Worm (Caenorhabditis elegans): Measurements from ENCODE around the gene sru-13.

Gene sru-13

ce11 chrIV:12522521-12522920, at the start of gene sru-13:
Gene sru-13, minus strand, starts transcription at chrIV:12522621.
- TF ChIP-seq ztf-23 (GFP tag; IDR thresholded peaks at IDR 0.05) (no peak), flt-1 (GFP tag; IDR thresholded peaks at IDR 0.05) (no peak), med-1 (GFP tag; optimal IDR thresholded peaks at IDR 0.05; ENCODE audit: insufficient read depth) (no peak), ref-1 (GFP tag; conservative IDR thresholded peaks at IDR 0.05) (no peak), klf-2 (GFP tag; conservative IDR thresholded peaks at IDR 0.05) (no peak), tab-1 (GFP tag; IDR thresholded peaks at IDR 0.05) (no peak), T22C8.4 (GFP tag; IDR thresholded peaks at IDR 0.05) (no peak), cog-1 (tag; optimal IDR thresholded peaks at IDR 0.05) (no peak)

ce11 chrIV:12571047-12571446, 48.6 kb upstream of the sru-13 start, which contains the start of gene K08E7.4:
Gene K08E7.4, minus strand, starts transcription at chrIV:12571147.
- TF ChIP-seq med-1 (GFP tag; optimal IDR thresholded peaks at IDR 0.05; ENCODE audit: insufficient read depth) (no peak), klf-2 (GFP tag; conservative IDR thresholded peaks at IDR 0.05) (no peak), ref-1 (GFP tag; conservative IDR thresholded peaks at IDR 0.05) (no peak), ztf-29 (GFP tag; IDR thresholded peaks at IDR 0.05) (no peak), cog-1 (tag; optimal IDR thresholded peaks at IDR 0.05) (no peak), flt-1 (GFP tag; IDR thresholded peaks at IDR 0.05) (no peak), tab-1 (GFP tag; IDR thresholded peaks at IDR 0.05) (no peak), ztf-23 (GFP tag; IDR thresholded peaks at IDR 0.05) (no peak)

- TF ChIP-seq cog-1 (tag; optimal IDR thresholded peaks at IDR 0.05) (no peak), klf-2 (GFP tag; conservative IDR thresholded peaks at IDR 0.05) (no peak), ref-1 (GFP tag; conservative IDR thresholded peaks at IDR 0.05) (no peak), ztf-23 (GFP tag; IDR thresholded peaks at IDR 0.05) (no peak), T22C8.4 (GFP tag; IDR thresholded peaks at IDR 0.05) (no peak), tab-1 (GFP tag; IDR thresholded peaks at IDR 0.05) (no peak), ztf-29 (GFP tag; IDR thresholded peaks at IDR 0.05) (no peak), flt-1 (GFP tag; IDR thresholded peaks at IDR 0.05) (no peak), med-1 (GFP tag; optimal IDR thresholded peaks at IDR 0.05; ENCODE audit: insufficient read depth) (no peak)
These were observed 48.1 kb upstream of the sru-13 start for ce11 chrIV:12570546-12570945.

- TF ChIP-seq ztf-23 (GFP tag; IDR thresholded peaks at IDR 0.05) (no peak), cog-1 (tag; optimal IDR thresholded peaks at IDR 0.05) (no peak), klf-2 (GFP tag; conservative IDR thresholded peaks at IDR 0.05) (no peak), ref-1 (GFP tag; conservative IDR thresholded peaks at IDR 0.05) (no peak), tab-1 (GFP tag; IDR thresholded peaks at IDR 0.05) (no peak)
These were observed 44.9 kb upstream of the sru-13 start, which contains the start of the genes hsb-1 and let-99 for ce11 chrIV:12567176-12567892. Gene hsb-1, minus strand, starts transcription at chrIV:12567226. Gene let-99, plus strand, starts transcription at chrIV:12567842.

- TF ChIP-seq klf-2 (GFP tag; conservative IDR thresholded peaks at IDR 0.05) (no peak), cog-1 (tag; optimal IDR thresholded peaks at IDR 0.05) (no peak), T22C8.4 (GFP tag; IDR thresholded peaks at IDR 0.05) (no peak), tab-1 (GFP tag; IDR thresholded peaks at IDR 0.05) (no peak), ref-1 (GFP tag; conservative IDR thresholded peaks at IDR 0.05) (no peak), ztf-29 (GFP tag; IDR thresholded peaks at IDR 0.05) (no peak), med-1 (GFP tag; optimal IDR thresholded peaks at IDR 0.05; ENCODE audit: insufficient read depth) (no peak), ztf-23 (GFP tag; IDR thresholded peaks at IDR 0.05) (no peak), flt-1 (GFP tag; IDR thresholded peaks at IDR 0.05) (no peak)
These were observed 43.6 kb upstream of the sru-13 start, which contains the start of gene eak-7 for ce11 chrIV:12565933-12566540. Gene eak-7, minus strand, starts transcription at chrIV:12565983.

- TF ChIP-seq tab-1 (GFP tag; IDR thresholded peaks at IDR 0.05): no peak
- no peak for TF ChIP-seq ref-1 (GFP tag; conservative IDR thresholded peaks at IDR 0.05)
- no peak for TF ChIP-seq flt-1 (GFP tag; IDR thresholded peaks at IDR 0.05)
- TF ChIP-seq ztf-29 (GFP tag; IDR thresholded peaks at IDR 0.05): no peak
- TF ChIP-seq T22C8.4 (GFP tag; IDR thresholded peaks at IDR 0.05): no peak
- no peak for TF ChIP-seq cog-1 (tag; optimal IDR thresholded peaks at IDR 0.05)
- TF ChIP-seq klf-2 (GFP tag; conservative IDR thresholded peaks at IDR 0.05): no peak
- no peak for TF ChIP-seq med-1 (GFP tag; optimal IDR thresholded peaks at IDR 0.05; ENCODE audit: insufficient read depth)
- TF ChIP-seq ztf-23 (GFP tag; IDR thresholded peaks at IDR 0.05): no peak
These were observed 38.1 kb upstream of the sru-13 start, which contains the start of gene snb-7 for ce11 chrIV:12560568-12560967. Gene snb-7, plus strand, starts transcription at chrIV:12560868.

ce11 chrIV:12558925-12559450, 36.6 kb upstream of the sru-13 start, which contains the start of the genes ZK795.2 and ZK795.3:
Gene ZK795.2, minus strand, starts transcription at chrIV:12558975.
Gene ZK795.3, plus strand, starts transcription at chrIV:12559365.
- no peak for TF ChIP-seq ztf-29 (GFP tag; IDR thresholded peaks at IDR 0.05)
- no peak for TF ChIP-seq klf-2 (GFP tag; conservative IDR thresholded peaks at IDR 0.05)
- no peak for TF ChIP-seq T22C8.4 (GFP tag; IDR thresholded peaks at IDR 0.05)
- TF ChIP-seq tab-1 (GFP tag; IDR thresholded peaks at IDR 0.05): no peak
- TF ChIP-seq ztf-23 (GFP tag; IDR thresholded peaks at IDR 0.05): no peak
- no peak for TF ChIP-seq cog-1 (tag; optimal IDR thresholded peaks at IDR 0.05)
- no peak for TF ChIP-seq med-1 (GFP tag; optimal IDR thresholded peaks at IDR 0.05; ENCODE audit: insufficient read depth)
- TF ChIP-seq flt-1 (GFP tag; IDR thresholded peaks at IDR 0.05): no peak
- no peak for TF ChIP-seq ref-1 (GFP tag; conservative IDR thresholded peaks at IDR 0.05)

- TF ChIP-seq tab-1 (GFP tag; IDR thresholded peaks at IDR 0.05) (no peak), med-1 (GFP tag; optimal IDR thresholded peaks at IDR 0.05; ENCODE audit: insufficient read depth) (no peak), ztf-29 (GFP tag; IDR thresholded peaks at IDR 0.05) (no peak), ztf-23 (GFP tag; IDR thresholded peaks at IDR 0.05) (no peak), cog-1 (tag; optimal IDR thresholded peaks at IDR 0.05) (no peak), T22C8.4 (GFP tag; IDR thresholded peaks at IDR 0.05) (no peak), ref-1 (GFP tag; conservative IDR thresholded peaks at IDR 0.05) (no peak), klf-2 (GFP tag; conservative IDR thresholded peaks at IDR 0.05) (no peak), flt-1 (GFP tag; IDR thresholded peaks at IDR 0.05) (no peak)
These were observed 29.5 kb upstream of the sru-13 start for ce11 chrIV:12551944-12552343.

- no peak for TF ChIP-seq T22C8.4 (GFP tag; IDR thresholded peaks at IDR 0.05)
- TF ChIP-seq flt-1 (GFP tag; IDR thresholded peaks at IDR 0.05): no peak
- no peak for TF ChIP-seq tab-1 (GFP tag; IDR thresholded peaks at IDR 0.05)
- no peak for TF ChIP-seq ztf-23 (GFP tag; IDR thresholded peaks at IDR 0.05)
These were observed 26.6 kb upstream of the sru-13 start for ce11 chrIV:12549014-12549413.
